Fruit fly (Drosophila melanogaster): Measurements from ENCODE around the gene CG14722.

CG14722 gene

DNA sequence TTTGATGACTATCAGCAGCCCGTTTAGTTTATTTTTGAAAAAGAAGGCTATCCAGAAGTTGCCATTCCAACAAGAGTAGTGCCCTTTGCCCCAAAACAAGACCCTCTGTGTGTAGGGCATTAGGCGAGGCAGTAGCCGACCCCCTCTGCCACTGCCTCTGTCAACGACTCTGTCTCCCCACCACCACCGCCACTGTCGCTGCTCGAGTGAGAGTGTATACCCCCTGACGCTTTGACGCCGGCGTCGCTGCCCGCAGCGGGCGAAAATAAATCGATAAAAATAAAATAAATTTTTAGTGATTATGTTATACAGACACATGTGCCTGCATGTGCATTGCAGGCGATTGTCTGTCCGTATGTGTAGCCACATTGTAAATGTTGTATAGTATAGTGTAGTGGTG lies 35.4 kb downstream of the CG14722 start (continued):
- TF ChIP-seq CG7839 (tag; optimal IDR thresholded peaks at IDR 0.05) (peak; percentile 10), Ets65A (GFP tag) (no peak), CG11247 (GFP tag; IDR thresholded peaks at IDR 0.05) (no peak), unc-4 (GFP tag; IDR thresholded peaks at IDR 0.05; ENCODE audit: partially characterized antibody) (no peak), prd (optimal IDR thresholded peaks at IDR 0.05) (no peak), prd (GFP tag; IDR thresholded peaks at IDR 0.05) (no peak), ara (GFP tag; IDR thresholded peaks at IDR 0.05) (no peak), fd102C (GFP tag; optimal IDR thresholded peaks at IDR 0.05) (no peak), crp (GFP tag; optimal IDR thresholded peaks at IDR 0.05) (no peak), TFAM (GFP tag; optimal IDR thresholded peaks at IDR 0.05) (no peak), toy (GFP tag; IDR thresholded peaks at IDR 0.05) (no peak), CG17912 (GFP tag; optimal IDR thresholded peaks at IDR 0.05) (no peak), CG6254 (GFP tag; optimal IDR thresholded peaks at IDR 0.05) (peak; percentile 47), CG2889 (GFP tag; IDR thresholded peaks at IDR 0.05) (no peak), CG2678 (tag; optimal IDR thresholded peaks at IDR 0.05) (no peak), gem (tag; optimal IDR thresholded peaks at IDR 0.05) (peak; percentile 29), pho (GFP tag; optimal IDR thresholded peaks at IDR 0.05) (no peak), gce (GFP tag; IDR thresholded peaks at IDR 0.05) (no peak), Meics (GFP tag; optimal IDR thresholded peaks at IDR 0.05) (no peak), lmd (GFP tag; IDR thresholded peaks at IDR 0.05) (no peak), hth (optimal IDR thresholded peaks at IDR 0.05) (no peak), CG32532 (GFP tag; IDR thresholded peaks at IDR 0.05) (no peak), chm (GFP tag; IDR thresholded peaks at IDR 0.05) (peak; percentile 55), CG10209 (GFP tag; optimal IDR thresholded peaks at IDR 0.05) (no peak), onecut (GFP tag; IDR thresholded peaks at IDR 0.05) (peak; percentile 97), CG31388 (GFP tag; optimal IDR thresholded peaks at IDR 0.05) (no peak), klu (GFP tag; IDR thresholded peaks at IDR 0.05) (no peak), eve (GFP tag; optimal IDR thresholded peaks at IDR 0.05) (no peak), CG3838 (GFP tag; optimal IDR thresholded peaks at IDR 0.05) (no peak), CG3995 (GFP tag; optimal IDR thresholded peaks at IDR 0.05) (no peak), pfk (GFP tag; optimal IDR thresholded peaks at IDR 0.05) (no peak), CG18619 (GFP tag; optimal IDR thresholded peaks at IDR 0.05) (no peak), C15 (GFP tag; IDR thresholded peaks at IDR 0.05) (no peak), chif (GFP tag; optimal IDR thresholded peaks at IDR 0.05) (no peak), HLH3B (GFP tag; IDR thresholded peaks at IDR 0.05) (no peak), danr (GFP tag; IDR thresholded peaks at IDR 0.05) (no peak), CG17829 (tag; optimal IDR thresholded peaks at IDR 0.05) (no peak), kni (GFP tag; optimal IDR thresholded peaks at IDR 0.05) (no peak), cato (GFP tag; optimal IDR thresholded peaks at IDR 0.05; ENCODE audit: borderline replicate concordance) (no peak), zfh2 (GFP tag; optimal IDR thresholded peaks at IDR 0.05) (no peak), CG2120 (GFP tag; optimal IDR thresholded peaks at IDR 0.05) (peak; percentile 6), dmrt99B (tag; optimal IDR thresholded peaks at IDR 0.05) (no peak), Fer2 (tag; optimal IDR thresholded peaks at IDR 0.05) (no peak), H15 (GFP tag; IDR thresholded peaks at IDR 0.05) (no peak), CG16779 (GFP tag; IDR thresholded peaks at IDR 0.05) (no peak), CG7556 (GFP tag; optimal IDR thresholded peaks at IDR 0.05) (no peak), CG4424 (GFP tag; optimal IDR thresholded peaks at IDR 0.05) (no peak), CG4820 (GFP tag; optimal IDR thresholded peaks at IDR 0.05) (no peak), D19A (tag; optimal IDR thresholded peaks at IDR 0.05) (peak; percentile 69), CHES-1-like (GFP tag; optimal IDR thresholded peaks at IDR 0.05) (no peak), Hmx (GFP tag; optimal IDR thresholded peaks at IDR 0.05) (no peak), CG42726 (GFP tag; IDR thresholded peaks at IDR 0.05; ENCODE audit: partially characterized antibody) (no peak)
